Worm (Caenorhabditis elegans): ENCODE results near the gene srt-6.

srt-6 gene

ce11 chrV:7403501-7403900, 5.1 kb downstream of the srt-6 start:
- no peak for TF ChIP-seq R02D3.7 (tag; optimal IDR thresholded peaks at IDR 0.05)
- TF ChIP-seq ztf-1 (GFP tag; conservative IDR thresholded peaks at IDR 0.05) = no peak
- TF ChIP-seq nhr-237 (tag; optimal IDR thresholded peaks at IDR 0.05) = no peak
- TF ChIP-seq nhr-25 (tag; optimal IDR thresholded peaks at IDR 0.05) = no peak

- TF ChIP-seq mdl-1 (tag; optimal IDR thresholded peaks at IDR 0.05) = no peak
- TF ChIP-seq unc-39 (tag; optimal IDR thresholded peaks at IDR 0.05) = no peak
- no peak for TF ChIP-seq elt-1 (tag; optimal IDR thresholded peaks at IDR 0.05)
- TF ChIP-seq fos-1 (tag; optimal IDR thresholded peaks at IDR 0.05) = no peak
- no peak for TF ChIP-seq F13H6.1 (tag; optimal IDR thresholded peaks at IDR 0.05)
- TF ChIP-seq nhr-23 (tag; optimal IDR thresholded peaks at IDR 0.05) = no peak
- TF ChIP-seq nhr-10 (tag; optimal IDR thresholded peaks at IDR 0.05) = no peak
- TF ChIP-seq snpc-4 (tag; optimal IDR thresholded peaks at IDR 0.05) = no peak
- no peak for TF ChIP-seq unc-55 (GFP tag; optimal IDR thresholded peaks at IDR 0.05)
- no peak for TF ChIP-seq lin-13 (GFP tag; optimal IDR thresholded peaks at IDR 0.05)
- TF ChIP-seq elt-3 (tag; optimal IDR thresholded peaks at IDR 0.05) = no peak
Observed at ce11 chrV:7402355-7402754, 6.3 kb downstream of the srt-6 start, which contains the start of gene srj-13. Gene srj-13 (plus strand): TSS chrV:7402655.

ce11 chrV:7400588-7400987, 8.0 kb downstream of the srt-6 start, which contains the start of gene srx-60:
Gene srx-60 (plus strand): TSS chrV:7400888.
- no peak for TF ChIP-seq R02D3.7 (tag; optimal IDR thresholded peaks at IDR 0.05)

ce11 chrV:7400095-7400494, 8.5 kb downstream of the srt-6 start, which contains the start of gene cnc-9:
Gene cnc-9 (minus strand): TSS chrV:7400195.
- TF ChIP-seq ztf-11 (tag; optimal IDR thresholded peaks at IDR 0.05) = no peak
- no peak for TF ChIP-seq dmd-4 (tag; optimal IDR thresholded peaks at IDR 0.05)
- no peak for TF ChIP-seq lin-39 (tag; optimal IDR thresholded peaks at IDR 0.05)
- no peak for TF ChIP-seq zag-1 (tag; optimal IDR thresholded peaks at IDR 0.05)
- no peak for TF ChIP-seq Y55F3AM.14 (GFP tag; optimal IDR thresholded peaks at IDR 0.05)
- TF ChIP-seq crh-2 (tag; optimal IDR thresholded peaks at IDR 0.05) = no peak
- TF ChIP-seq nhr-6 (tag; optimal IDR thresholded peaks at IDR 0.05) = no peak
- no peak for TF ChIP-seq R02D3.7 (tag; optimal IDR thresholded peaks at IDR 0.05)
- TF ChIP-seq ceh-16 (tag; optimal IDR thresholded peaks at IDR 0.05) = no peak
- TF ChIP-seq nhr-129 (tag; optimal IDR thresholded peaks at IDR 0.05) = no peak

DNA sequence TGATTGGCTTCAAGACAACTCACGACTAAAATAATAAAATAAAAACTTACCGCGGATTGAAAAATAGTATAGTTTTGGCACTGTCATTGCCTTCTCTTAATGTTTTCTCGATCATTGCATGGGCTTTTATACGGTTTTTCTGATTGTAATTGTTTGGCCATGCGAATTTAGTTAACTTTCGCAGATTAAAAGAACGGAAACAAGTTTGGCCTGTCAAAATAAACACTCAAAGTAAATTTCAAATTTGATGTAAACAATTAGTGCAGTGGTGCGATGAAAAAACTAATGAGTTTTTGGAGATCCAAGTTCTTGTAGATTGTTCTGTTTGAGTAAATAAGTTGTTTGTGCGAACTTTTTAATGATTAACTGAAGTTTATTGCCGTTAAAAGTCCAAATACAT, 9.4 kb downstream of the srt-6 start, which contains the start of gene gst-41:
Gene gst-41 (minus strand): TSS at position 101 of the 400 bp plus-strand sequence.
- TF ChIP-seq elt-1 (tag; optimal IDR thresholded peaks at IDR 0.05) = no peak
- TF ChIP-seq sma-3 (GFP tag; optimal IDR thresholded peaks at IDR 0.05) = no peak
- no peak for TF ChIP-seq blmp-1 (tag; optimal IDR thresholded peaks at IDR 0.05; ENCODE audit: insufficient read depth)

DNA sequence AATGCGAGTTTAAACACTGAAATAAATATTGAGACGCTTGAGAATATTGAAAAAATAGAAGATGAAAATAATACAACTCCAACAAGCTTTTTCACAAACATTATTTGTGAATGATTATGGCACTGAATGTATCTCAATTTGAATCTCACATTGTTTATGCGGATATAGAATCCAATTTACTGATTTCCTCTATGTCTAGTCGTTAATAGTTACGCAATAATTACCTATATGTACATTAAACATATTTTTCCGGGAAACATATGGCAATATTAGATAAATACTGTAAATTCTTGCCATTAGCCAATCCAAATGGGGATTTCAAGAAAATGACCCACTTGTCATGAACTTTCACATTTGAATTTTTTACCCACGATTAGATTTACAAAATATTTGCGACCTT, 13.3 kb downstream of the srt-6 start, which contains the start of gene srx-9:
Gene srx-9 (minus strand): TSS at position 101 of the 400 bp plus-strand sequence.
- no peak for TF ChIP-seq nhr-237 (tag; optimal IDR thresholded peaks at IDR 0.05)
- TF ChIP-seq nhr-25 (tag; optimal IDR thresholded peaks at IDR 0.05) = no peak
- TF ChIP-seq ceh-82 (tag; optimal IDR thresholded peaks at IDR 0.05) = no peak
- TF ChIP-seq crh-2 (tag; optimal IDR thresholded peaks at IDR 0.05) = no peak

ce11 chrV:7391933-7392332, 16.7 kb downstream of the srt-6 start, which contains the start of gene fbxa-105:
Gene fbxa-105 (minus strand): TSS chrV:7392029.
- TF ChIP-seq alr-1 (tag; optimal IDR thresholded peaks at IDR 0.05) (no peak), fos-1 (tag; optimal IDR thresholded peaks at IDR 0.05) (peak; percentile 70)

DNA sequence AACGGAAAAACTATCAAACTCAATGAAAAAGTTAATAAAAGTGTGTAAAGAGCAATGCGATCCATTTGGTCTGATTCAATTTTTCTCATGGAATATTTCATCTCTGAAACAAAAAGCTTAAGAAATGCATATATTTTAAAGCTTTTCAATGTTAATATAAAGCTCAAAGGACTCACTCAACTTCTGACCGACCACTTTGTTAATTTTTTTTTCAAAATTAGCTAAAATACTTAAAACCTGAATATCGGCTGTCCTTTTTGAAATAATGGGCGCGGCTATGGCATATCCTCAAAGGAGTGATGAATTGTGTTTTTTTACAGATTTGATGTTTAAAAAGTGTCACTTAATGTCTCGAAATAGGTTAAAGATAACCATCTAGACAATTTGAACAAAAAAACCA, 18.8 kb downstream of the srt-6 start, which contains the start of gene C02H6.1:
Gene C02H6.1 (minus strand): TSS at position 101 of the 400 bp plus-strand sequence.
- TF ChIP-seq blmp-1 (tag; optimal IDR thresholded peaks at IDR 0.05; ENCODE audit: insufficient read depth) (no peak), unc-55 (GFP tag; optimal IDR thresholded peaks at IDR 0.05) (no peak), sem-4 (tag; optimal IDR thresholded peaks at IDR 0.05) (no peak), nhr-77 (tag; optimal IDR thresholded peaks at IDR 0.05) (no peak), unc-39 (tag; optimal IDR thresholded peaks at IDR 0.05) (no peak), ceh-82 (tag; optimal IDR thresholded peaks at IDR 0.05) (no peak)

All from whole organism, L2 larva.